Worm (Caenorhabditis elegans) whole organism, young adult: ENCODE results near the gene F35B12.9.
A peak's percentile ranks its signal among the peaks of the same experiment; 100 is the strongest.

Source experiments
- F22D6.2 ChIP-seq: sonication (generic microtip); optimal IDR thresholded peaks from 2 replicates; lab custom pipeline; 2016; ENCODE audit warnings: mild to moderate bottlenecking, missing genetic modification characterization, missing compliant biosample characterization
- F49E8.2 ChIP-seq: sonication (generic microtip); optimal IDR thresholded peaks from 3 replicates; lab custom pipeline; 2017; ENCODE audit warnings: missing genetic modification characterization, mild to moderate bottlenecking, missing compliant biosample characterization, antibody characterized with exemption, moderate library complexity; ENCODE audit not compliant: insufficient read depth
- Y95B8A.8 ChIP-seq: fragments of 200-800 bp; sonication (Bioruptor generic); IDR thresholded peaks from 2 replicates; pipeline ENCODE4 v1.3.6; 2022; ENCODE audit warnings: missing genetic modification reagents, missing genetic modification characterization, missing compliant biosample characterization
- atf-7 ChIP-seq: sonication (generic microtip); optimal IDR thresholded peaks from 2 replicates; lab custom pipeline; 2017; ENCODE audit warnings: mild to moderate bottlenecking, missing genetic modification characterization, missing compliant biosample characterization
- athp-1 ChIP-seq: sonication (generic microtip); optimal IDR thresholded peaks from 2 replicates; lab custom pipeline; 2017; ENCODE audit warnings: mild to moderate bottlenecking, missing genetic modification characterization, missing compliant biosample characterization
- attf-6 ChIP-seq: fragments of 200-800 bp; sonication (Bioruptor generic); IDR thresholded peaks from 2 replicates; pipeline ENCODE4 v1.3.6; 2022; ENCODE audit warnings: missing genetic modification reagents, missing genetic modification characterization, missing compliant biosample characterization
- cebp-2 ChIP-seq: fragments of 200-800 bp; sonication (Bioruptor generic); IDR thresholded peaks from 2 replicates; pipeline ENCODE4 v1.3.6; 2022; ENCODE audit warnings: missing genetic modification characterization, missing compliant biosample characterization
- ceh-100 ChIP-seq: fragments of 200-800 bp; sonication (Bioruptor generic); IDR thresholded peaks from 2 replicates; pipeline ENCODE4 v1.3.6; 2022; ENCODE audit warnings: missing genetic modification reagents, missing genetic modification characterization, missing compliant biosample characterization
- ceh-79 ChIP-seq: sonication (generic microtip); optimal IDR thresholded peaks from 2 replicates; lab custom pipeline; 2017; ENCODE audit warnings: mild to moderate bottlenecking, missing genetic modification characterization, missing compliant biosample characterization
- egl-18 ChIP-seq: fragments of 200-800 bp; sonication (Bioruptor generic); IDR thresholded peaks from 2 replicates; pipeline ENCODE4 v1.3.6; 2022; ENCODE audit warnings: missing genetic modification reagents, missing genetic modification characterization, missing compliant biosample characterization
- egl-44 ChIP-seq: fragments of 200-800 bp; sonication (Bioruptor generic); IDR thresholded peaks from 2 replicates; pipeline ENCODE4 v1.3.6; 2022; ENCODE audit warnings: missing genetic modification reagents, missing genetic modification characterization, missing compliant biosample characterization
- ekl-4 ChIP-seq: fragments of 200-800 bp; sonication (Bioruptor generic); IDR thresholded peaks from 2 replicates; pipeline ENCODE4 v1.3.6; 2022; ENCODE audit warnings: missing genetic modification reagents, missing genetic modification characterization, missing compliant biosample characterization
- gei-17 ChIP-seq: fragments of 200-800 bp; sonication (Bioruptor generic); optimal IDR thresholded peaks from 2 replicates; lab custom pipeline; 2018; ENCODE audit warnings: mild to moderate bottlenecking, missing genetic modification characterization, missing compliant biosample characterization
- him-1 ChIP-seq: sonication (generic microtip); optimal IDR thresholded peaks from 2 replicates; lab custom pipeline; 2016; ENCODE audit warnings: missing genotype, missing genetic modification reagents, missing genetic modification characterization, missing compliant biosample characterization
- hmg-1.2 ChIP-seq: fragments of 200-800 bp; sonication (Bioruptor generic); IDR thresholded peaks from 2 replicates; pipeline ENCODE4 v1.3.6; 2022; ENCODE audit warnings: missing genetic modification reagents, missing genetic modification characterization, missing compliant biosample characterization
- hmg-20 ChIP-seq: fragments of 200-800 bp; sonication (Bioruptor generic); IDR thresholded peaks from 2 replicates; pipeline ENCODE4 v1.3.6; 2022; ENCODE audit warnings: missing genetic modification reagents, missing genetic modification characterization, missing compliant biosample characterization
- lin-26 ChIP-seq: fragments of 200-800 bp; sonication (Bioruptor generic); IDR thresholded peaks from 2 replicates; pipeline ENCODE4 v1.3.6; 2022; ENCODE audit warnings: missing genetic modification reagents, missing genetic modification characterization, missing compliant biosample characterization
- lir-1 ChIP-seq: fragments of 200-800 bp; sonication (Bioruptor generic); conservative IDR thresholded peaks from 2 replicates; pipeline ENCODE4 v1.3.6; 2022; ENCODE audit warnings: missing genetic modification reagents, missing genetic modification characterization, missing compliant biosample characterization
- lsl-1 ChIP-seq: fragments of 200-800 bp; sonication (Bioruptor generic); optimal IDR thresholded peaks from 2 replicates; lab custom pipeline; 2018; ENCODE audit warnings: mild to moderate bottlenecking, missing genetic modification characterization, moderate library complexity, missing compliant biosample characterization
- madf-6 ChIP-seq: fragments of 200-800 bp; sonication (Bioruptor generic); IDR thresholded peaks from 2 replicates; pipeline ENCODE4 v1.3.6; 2022; ENCODE audit warnings: missing genetic modification reagents, missing genetic modification characterization, missing compliant biosample characterization
- madf-8 ChIP-seq: fragments of 200-800 bp; sonication (Bioruptor generic); conservative IDR thresholded peaks from 2 replicates; pipeline ENCODE4 v1.3.6; 2022; ENCODE audit warnings: missing genetic modification reagents, missing genetic modification characterization, missing compliant biosample characterization
- mel-28 ChIP-seq: sonication (generic microtip); optimal IDR thresholded peaks from 2 replicates; lab custom pipeline; 2016; ENCODE audit warnings: borderline replicate concordance, mild to moderate bottlenecking, missing genetic modification characterization, missing compliant biosample characterization
- nfyb-1 ChIP-seq: fragments of 200-800 bp; sonication (Bioruptor generic); IDR thresholded peaks from 2 replicates; pipeline ENCODE4 v1.3.6; 2022; ENCODE audit warnings: missing genetic modification reagents, missing genetic modification characterization, missing compliant biosample characterization
- nhr-27 ChIP-seq: fragments of 200-800 bp; sonication (Bioruptor generic); optimal IDR thresholded peaks from 2 replicates; lab custom pipeline; 2018; ENCODE audit warnings: mild to moderate bottlenecking, missing genetic modification characterization, moderate library complexity, missing compliant biosample characterization
- nhr-80 ChIP-seq: sonication (generic microtip); optimal IDR thresholded peaks from 2 replicates; lab custom pipeline; 2016; ENCODE audit warnings: missing genetic modification characterization, missing compliant biosample characterization
- rcor-1 ChIP-seq: fragments of 200-800 bp; sonication (Bioruptor generic); IDR thresholded peaks from 2 replicates; pipeline ENCODE4 v1.3.6; 2022; ENCODE audit warnings: missing genetic modification reagents, missing genetic modification characterization, missing compliant biosample characterization
- rec-8 ChIP-seq, 2 experiments: sonication (generic microtip); optimal IDR thresholded peaks; 2 replicates each; lab custom pipeline; 2016; ENCODE audit warnings: mild to moderate bottlenecking in 2 of 2, missing genetic modification characterization in 2 of 2, missing genetic modification reagents in 2 of 2, missing genotype in 2 of 2, missing biosample characterization in 1 of 2, missing compliant biosample characterization in 1 of 2, moderate library complexity in 1 of 2
- rpc-1 ChIP-seq, 2 experiments: fragments of 150-350 bp in 1 of 2; sonication (generic microtip) in 1 of 2; optimal IDR thresholded peaks; 2 replicates each; lab custom pipeline; 2014 to 2018; ENCODE audit warnings: missing biosample characterization in 1 of 2, missing genetic modification characterization in 1 of 2, missing genetic modification reagents in 1 of 2, missing genotype in 1 of 2
- sdz-38 ChIP-seq: sonication (generic microtip); optimal IDR thresholded peaks from 2 replicates; lab custom pipeline; 2016; ENCODE audit warnings: missing genotype, missing genetic modification characterization, missing compliant biosample characterization
- snpc-1.1 ChIP-seq: sonication (generic microtip); optimal IDR thresholded peaks from 2 replicates; lab custom pipeline; 2017; ENCODE audit warnings: missing genetic modification characterization, mild to moderate bottlenecking, missing compliant biosample characterization, antibody characterized with exemption, moderate library complexity, missing genotype, missing genetic modification reagents; ENCODE audit not compliant: insufficient read depth
- snpc-3.4 ChIP-seq: sonication (generic microtip); optimal IDR thresholded peaks from 2 replicates; lab custom pipeline; 2017; ENCODE audit warnings: missing genetic modification characterization, mild to moderate bottlenecking, missing compliant biosample characterization, antibody characterized with exemption, moderate library complexity, missing genotype, missing genetic modification reagents
- snpc-4 ChIP-seq, 5 experiments: fragments of 150-350 bp in 1 of 5; sonication (generic microtip) in 4 of 5; optimal IDR thresholded peaks; 2 replicates each; lab custom pipeline; 2014 to 2018; ENCODE audit warnings: missing genetic modification characterization in 5 of 5, missing biosample characterization in 3 of 5, antibody characterized with exemption in 2 of 5, mild to moderate bottlenecking in 2 of 5, missing compliant biosample characterization in 2 of 5, missing genotype in 2 of 5, moderate library complexity in 2 of 5, missing genetic modification reagents in 1 of 5
- somi-1 ChIP-seq: fragments of 200-800 bp; sonication (Bioruptor generic); optimal IDR thresholded peaks from 2 replicates; lab custom pipeline; 2018; ENCODE audit warnings: mild to moderate bottlenecking, missing genetic modification characterization, missing compliant biosample characterization
- tbp1 ChIP-seq: fragments of 200-800 bp; sonication (Bioruptor generic); optimal IDR thresholded peaks from 2 replicates; lab custom pipeline; 2018; ENCODE audit warnings: mild to moderate bottlenecking, missing genetic modification characterization, missing compliant biosample characterization
- unc-130 ChIP-seq: sonication (generic microtip); optimal IDR thresholded peaks from 2 replicates; lab custom pipeline; 2016; ENCODE audit warnings: missing genetic modification reagents, missing genetic modification characterization, missing compliant biosample characterization
- zfh-2 ChIP-seq: fragments of 200-800 bp; sonication (Bioruptor generic); conservative IDR thresholded peaks from 2 replicates; pipeline ENCODE4 v1.3.6; 2022; ENCODE audit warnings: missing genetic modification reagents, missing genetic modification characterization, missing compliant biosample characterization
- ztf-26 ChIP-seq: sonication (generic microtip); optimal IDR thresholded peaks from 2 replicates; lab custom pipeline; 2017; ENCODE audit warnings: missing genetic modification characterization, missing compliant biosample characterization
- ztf-28 ChIP-seq: fragments of 200-800 bp; sonication (Bioruptor generic); IDR thresholded peaks from 2 replicates; pipeline ENCODE4 v1.3.6; 2022; ENCODE audit warnings: missing genetic modification reagents, missing genetic modification characterization, missing compliant biosample characterization
- ztf-6 ChIP-seq: fragments of 200-800 bp; sonication (Bioruptor generic); IDR thresholded peaks from 2 replicates; pipeline ENCODE4 v1.3.6; 2022; ENCODE audit warnings: missing genetic modification reagents, missing genetic modification characterization, missing compliant biosample characterization

F35B12.9 gene

DNA sequence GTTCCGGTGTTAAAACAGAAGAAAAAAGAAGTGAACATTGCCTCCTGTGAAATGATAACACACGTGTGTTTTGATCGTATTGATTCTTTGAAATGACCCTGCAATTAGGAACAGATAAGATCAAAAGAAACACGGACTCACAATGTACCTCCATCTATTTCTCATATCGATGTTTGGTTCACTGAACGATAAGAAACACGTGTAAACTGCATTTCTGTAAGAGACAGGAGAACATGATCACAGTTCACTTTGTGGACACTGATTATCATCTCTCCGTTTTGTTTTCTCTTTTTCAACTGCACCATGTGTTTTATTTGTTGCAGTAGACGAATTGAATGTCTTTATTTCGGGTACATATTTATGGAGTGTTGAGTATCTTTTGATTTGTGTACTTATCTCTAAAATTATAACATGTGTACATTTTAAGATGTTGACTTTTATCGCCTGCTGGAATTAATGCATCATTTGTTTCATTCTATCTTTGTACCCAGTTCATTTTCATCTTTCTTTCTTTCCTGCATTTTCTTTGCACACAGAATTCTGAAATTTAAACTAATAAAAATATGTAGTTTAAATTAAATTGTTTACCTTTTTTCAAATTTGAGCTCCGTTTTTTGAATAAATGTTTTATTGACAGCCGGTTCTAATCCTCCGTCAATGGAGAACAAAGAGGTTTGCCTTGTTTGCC is 28.0 kb upstream of the F35B12.9 start, which contains the start of the genes H12C20.7 and nhr-68 (continued):
- peak; percentile 97 for TF ChIP-seq somi-1 (GFP tag; lab: Kevin White, UChicago)

DNA sequence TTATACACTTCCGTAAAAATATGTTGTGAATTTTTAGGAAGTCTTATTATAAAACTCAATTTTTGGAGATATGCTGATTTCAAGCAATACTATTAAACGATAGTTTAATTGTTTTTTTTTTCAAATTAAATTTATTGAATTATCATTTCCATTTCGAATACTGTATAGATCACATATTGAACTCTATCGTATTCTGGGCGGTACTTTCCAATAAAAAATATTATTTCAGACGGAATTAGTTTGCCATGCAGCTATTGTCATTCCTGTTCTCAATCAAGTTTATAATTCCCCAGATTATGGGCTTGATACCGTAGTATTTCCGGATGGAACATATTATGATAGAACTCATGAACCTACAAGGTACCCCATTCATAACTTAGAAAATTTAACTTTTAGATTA is 26.4 kb upstream of the F35B12.9 start:
- TF ChIP-seq attf-6 (no peak), nhr-80 (tag; lab: Kevin White, UChicago) (peak; percentile 19), ekl-4 (no peak), snpc-4 (GFP tag; optimal IDR thresholded peaks at IDR 0.05; lab: Kevin White, UChicago) (no peak), snpc-4 (tag; optimal IDR thresholded peaks at IDR 0.05; lab: Kevin White, UChicago) (no peak)

ce11 chrV:11580826-11581225 is 20.1 kb upstream of the F35B12.9 start, which contains the start of gene srx-90:
Gene srx-90 (plus strand): TSS chrV:11581126.
- TF ChIP-seq unc-130 (GFP tag; lab: Kevin White, UChicago) (no peak), attf-6 (no peak), ztf-26 (tag; lab: Kevin White, UChicago) (no peak), madf-8 (GFP tag; lab: Robert Waterston, UW) (no peak), cebp-2 (GFP tag; lab: Robert Waterston, UW) (no peak), zfh-2 (GFP tag; lab: Robert Waterston, UW) (no peak), ztf-6 (GFP tag; lab: Robert Waterston, UW) (no peak), atf-7 (no peak), egl-18 (GFP tag; lab: Robert Waterston, UW) (no peak), F22D6.2 (tag; lab: Kevin White, UChicago) (no peak), mel-28 (tag; lab: Kevin White, UChicago) (no peak), nhr-27 (tag; lab: Kevin White, UChicago) (no peak), snpc-1.1 (tag; lab: Kevin White, UChicago) (no peak), ztf-28 (GFP tag; lab: Robert Waterston, UW) (no peak), ceh-100 (no peak), Y95B8A.8 (GFP tag; lab: Robert Waterston, UW) (no peak), egl-44 (GFP tag; lab: Robert Waterston, UW) (no peak), tbp1 (GFP tag; lab: Kevin White, UChicago) (no peak), athp-1 (no peak), gei-17 (GFP tag; lab: Kevin White, UChicago) (no peak)

- no peak for TF ChIP-seq ceh-79 (tag; lab: Kevin White, UChicago)
- TF ChIP-seq sdz-38 (tag; lab: Kevin White, UChicago), result no peak
Observed at ce11 chrV:11583212-11583611, 17.8 kb upstream of the F35B12.9 start, which contains the start of gene srx-88. Gene srx-88 (plus strand): TSS chrV:11583512.

ce11 chrV:11585122-11585521 is 15.8 kb upstream of the F35B12.9 start:
- TF ChIP-seq nfyb-1 (GFP tag; lab: Robert Waterston, UW) (no peak), lsl-1 (GFP tag; lab: Kevin White, UChicago) (peak; percentile 55), lin-26 (GFP tag; lab: Robert Waterston, UW) (peak; percentile 99), snpc-3.4 (tag; lab: Kevin White, UChicago) (peak; percentile 84), gei-17 (GFP tag; lab: Kevin White, UChicago) (no peak), hmg-1.2 (GFP tag; lab: Robert Waterston, UW) (peak; percentile 81), F49E8.2 (tag; lab: Kevin White, UChicago) (peak; percentile 56), rec-8 (tag; optimal IDR thresholded peaks at IDR 0.05; lab: Kevin White, UChicago) (peak in 1 of 2 experiments; percentile 22), rpc-1 (optimal IDR thresholded peaks at IDR 0.05; lab: Kevin White, UChicago) (no peak), rpc-1 (tag; optimal IDR thresholded peaks at IDR 0.05; lab: Kevin White, UChicago) (peak; percentile 11), ztf-26 (tag; lab: Kevin White, UChicago) (no peak), ceh-100 (peak; percentile 51), rcor-1 (GFP tag; lab: Robert Waterston, UW) (peak; percentile 68), ekl-4 (peak; percentile 53; the same call in 1 of the 2 replicates), him-1 (tag; lab: Kevin White, UChicago) (peak; percentile 93), lir-1 (GFP tag; lab: Robert Waterston, UW) (no peak), madf-6 (GFP tag; lab: Robert Waterston, UW) (peak; percentile 70; the same call in 1 of the 2 replicates), attf-6 (peak; percentile 84), tbp1 (GFP tag; lab: Kevin White, UChicago) (peak; percentile 71), hmg-20 (GFP tag; lab: Robert Waterston, UW) (peak; percentile 43; the same call in 1 of the 2 replicates)
